Fruit fly (Drosophila melanogaster) whole organism, embryonic: ENCODE measurements around the gene CG12347.

Experiments used
- Ada2b ChIP-seq: fragments of 200-800 bp; sonication (Bioruptor generic); IDR thresholded peaks from 2 replicates; pipeline ENCODE4 v1.3.6; 2022; ENCODE audit warnings: missing biosample characterization, missing genetic modification characterization
- Atf6 ChIP-seq: fragments of 200-800 bp; sonication (Bioruptor generic); IDR thresholded peaks from 2 replicates; pipeline ENCODE4 v1.3.6; 2022; ENCODE audit warnings: missing biosample characterization, missing genetic modification characterization
- Bdp1 ChIP-seq: fragments of 200-800 bp; sonication (Bioruptor generic); optimal IDR thresholded peaks from 3 replicates; lab custom pipeline; 2016; ENCODE audit warnings: missing biosample characterization, missing genetic modification characterization
- C15 ChIP-seq: fragments of 200-800 bp; sonication (Bioruptor generic); IDR thresholded peaks from 3 replicates; pipeline ENCODE4 v1.3.6; 2022; ENCODE audit warnings: missing biosample characterization, missing genetic modification characterization
- CG1024 ChIP-seq: fragments of 200-800 bp; sonication (Bioruptor generic); IDR thresholded peaks from 2 replicates; pipeline ENCODE4 v1.3.6; 2022; ENCODE audit warnings: missing biosample characterization, missing genetic modification characterization
- CG10979 ChIP-seq: fragments of 200-800 bp; sonication (Bioruptor generic); optimal IDR thresholded peaks from 2 replicates; lab custom pipeline; 2018; ENCODE audit warnings: missing biosample characterization, mild to moderate bottlenecking, missing genetic modification characterization, moderate library complexity
- CG11093 ChIP-seq: fragments of 200-800 bp; sonication (Bioruptor generic); IDR thresholded peaks from 3 replicates; pipeline ENCODE4 v1.3.6; 2022; ENCODE audit warnings: missing biosample characterization, missing genetic modification characterization
- CG11504 ChIP-seq: fragments of 200-800 bp; sonication (Bioruptor generic); optimal IDR thresholded peaks from 3 replicates; lab custom pipeline; 2019; ENCODE audit warnings: missing biosample characterization, mild to moderate bottlenecking, missing genetic modification characterization, moderate library complexity
- CG13624 ChIP-seq: fragments of 200-800 bp; sonication (Bioruptor generic); optimal IDR thresholded peaks from 2 replicates; lab custom pipeline; 2016; ENCODE audit warnings: missing biosample characterization, missing genetic modification characterization
- CG17186 ChIP-seq: fragments of 200-800 bp; sonication (Bioruptor generic); optimal IDR thresholded peaks from 3 replicates; lab custom pipeline; 2017; ENCODE audit warnings: missing biosample characterization, missing genetic modification reagents, missing genetic modification characterization
- CG17802 ChIP-seq: fragments of 200-800 bp; sonication (Bioruptor generic); optimal IDR thresholded peaks from 2 replicates; lab custom pipeline; 2018; ENCODE audit warnings: missing biosample characterization, mild to moderate bottlenecking, missing genetic modification characterization, moderate library complexity
- CG18599 ChIP-seq: fragments of 200-800 bp; sonication (Bioruptor generic); optimal IDR thresholded peaks from 3 replicates; lab custom pipeline; 2017; ENCODE audit warnings: missing biosample characterization, missing genetic modification characterization, mild to moderate bottlenecking, moderate library complexity, missing genetic modification reagents
- CG3065 ChIP-seq: fragments of 200-800 bp; sonication (Bioruptor generic); optimal IDR thresholded peaks from 2 replicates; lab custom pipeline; 2016; ENCODE audit warnings: missing biosample characterization, missing genetic modification characterization
- CG32772 ChIP-seq: fragments of 200-800 bp; sonication (Bioruptor generic); IDR thresholded peaks from 2 replicates; pipeline ENCODE4 v1.3.6; 2022; ENCODE audit warnings: missing biosample characterization, missing genetic modification characterization
- CG33557 ChIP-seq: fragments of 200-800 bp; sonication (Bioruptor generic); optimal IDR thresholded peaks from 2 replicates; lab custom pipeline; 2019; ENCODE audit warnings: missing biosample characterization, mild to moderate bottlenecking, missing genetic modification characterization, moderate library complexity
- CG3407 ChIP-seq: fragments of 200-800 bp; sonication (Bioruptor generic); optimal IDR thresholded peaks from 2 replicates; lab custom pipeline; 2018; ENCODE audit warnings: missing biosample characterization, mild to moderate bottlenecking, missing genetic modification characterization
- CG8359 ChIP-seq: fragments of 200-800 bp; sonication (Bioruptor generic); optimal IDR thresholded peaks from 2 replicates; lab custom pipeline; 2017; ENCODE audit warnings: missing biosample characterization, mild to moderate bottlenecking, missing genetic modification characterization, borderline replicate concordance
- CG9215 ChIP-seq: fragments of 200-800 bp; sonication (Bioruptor generic); IDR thresholded peaks from 2 replicates; pipeline ENCODE4 v1.3.6; 2022; ENCODE audit warnings: missing biosample characterization, missing genetic modification characterization
- CG9609 ChIP-seq: fragments of 200-800 bp; sonication (Bioruptor generic); optimal IDR thresholded peaks from 3 replicates; lab custom pipeline; 2016; ENCODE audit warnings: missing biosample characterization, missing genetic modification characterization
- CG9797 ChIP-seq: fragments of 200-800 bp; sonication (Bioruptor generic); optimal IDR thresholded peaks from 3 replicates; lab custom pipeline; 2018; ENCODE audit warnings: missing biosample characterization, mild to moderate bottlenecking, missing genetic modification characterization
- CG9876 ChIP-seq: fragments of 200-800 bp; sonication (Bioruptor generic); optimal IDR thresholded peaks from 2 replicates; lab custom pipeline; 2016; ENCODE audit warnings: missing biosample characterization, missing genetic modification characterization
- Camta ChIP-seq: fragments of 200-800 bp; sonication (Bioruptor generic); optimal IDR thresholded peaks from 2 replicates; lab custom pipeline; 2016; ENCODE audit warnings: missing biosample characterization, missing genetic modification characterization
- CkIIα-i1 ChIP-seq: fragments of 200-800 bp; sonication (Bioruptor generic); IDR thresholded peaks from 2 replicates; pipeline ENCODE4 v1.3.6; 2022; ENCODE audit warnings: missing biosample characterization, missing genetic modification characterization
- Dbx ChIP-seq: fragments of 200-800 bp; sonication (Bioruptor generic); IDR thresholded peaks from 3 replicates; pipeline ENCODE4 v1.3.6; 2022; ENCODE audit warnings: missing biosample characterization, missing genetic modification characterization
- Deaf1 ChIP-seq: fragments of 200-800 bp; optimal IDR thresholded peaks from 3 replicates; lab custom pipeline; 2019; ENCODE audit warnings: missing biosample characterization, mild to moderate bottlenecking, missing genetic modification characterization, moderate library complexity
- Dek ChIP-seq: fragments of 200-800 bp; sonication (Bioruptor generic); optimal IDR thresholded peaks from 3 replicates; lab custom pipeline; 2019; ENCODE audit warnings: missing biosample characterization, mild to moderate bottlenecking, missing genetic modification characterization, moderate library complexity
- Dfd ChIP-seq, 2 experiments: fragments of >200 bp; optimal IDR thresholded peaks; 2 replicates each; lab custom pipeline; 2017; ENCODE audit warnings: missing biosample characterization in 2 of 2, missing genetic modification characterization in 2 of 2
- Dip2 ChIP-seq: fragments of 200-800 bp; sonication (Bioruptor generic); IDR thresholded peaks from 2 replicates; pipeline ENCODE4 v1.3.6; 2022; ENCODE audit warnings: missing biosample characterization, missing genetic modification characterization
- E2f2 ChIP-seq: fragments of 200-800 bp; sonication (Bioruptor generic); IDR thresholded peaks from 2 replicates; pipeline ENCODE4 v1.3.6; 2022; ENCODE audit warnings: missing biosample characterization, missing genetic modification characterization
- Hmr ChIP-seq: fragments of 200-800 bp; sonication (Bioruptor generic); optimal IDR thresholded peaks from 3 replicates; lab custom pipeline; 2017; ENCODE audit warnings: mild to moderate bottlenecking, missing biosample characterization, missing genetic modification reagents, missing genetic modification characterization
- Med ChIP-seq: fragments of 200-800 bp; sonication (Bioruptor generic); peaks from one replicate; lab custom pipeline; 2016; ENCODE audit warnings: missing biosample characterization, missing genetic modification characterization, mild to moderate bottlenecking, inconsistent platforms, moderate library complexity
- Meics ChIP-seq: fragments of 200-800 bp; sonication (Bioruptor generic); optimal IDR thresholded peaks from 2 replicates; lab custom pipeline; 2017; ENCODE audit warnings: missing biosample characterization, mild to moderate bottlenecking, missing genetic modification characterization
- NFAT ChIP-seq: fragments of 200-800 bp; sonication (Bioruptor generic); IDR thresholded peaks from 2 replicates; pipeline ENCODE4 v1.3.6; 2022; ENCODE audit warnings: missing biosample characterization, missing genetic modification characterization
- Ravus ChIP-seq: fragments of 200-800 bp; sonication (Bioruptor generic); IDR thresholded peaks from 2 replicates; pipeline ENCODE4 v1.3.6; 2022; ENCODE audit warnings: missing biosample characterization, missing genetic modification characterization
- Sox100B ChIP-seq: fragments of 200-800 bp; sonication (Bioruptor generic); optimal IDR thresholded peaks from 3 replicates; lab custom pipeline; 2018; ENCODE audit warnings: missing biosample characterization, mild to moderate bottlenecking, missing genetic modification characterization
- chinmo ChIP-seq: fragments of 200-800 bp; sonication (Bioruptor generic); IDR thresholded peaks from 4 replicates; pipeline ENCODE4 v1.3.6; 2022; ENCODE audit warnings: missing biosample characterization, missing genetic modification characterization; ENCODE audit not compliant: partially characterized antibody
- exex ChIP-seq: fragments of 200-800 bp; sonication (Bioruptor generic); optimal IDR thresholded peaks from 4 replicates; lab custom pipeline; 2018; ENCODE audit warnings: missing biosample characterization, mild to moderate bottlenecking, missing genetic modification characterization, moderate library complexity
- fd96Cb ChIP-seq: fragments of 200-800 bp; sonication (Bioruptor generic); optimal IDR thresholded peaks from 2 replicates; lab custom pipeline; 2018; ENCODE audit warnings: missing biosample characterization, mild to moderate bottlenecking, missing genetic modification characterization, moderate library complexity
- gsb-n ChIP-seq: fragments of 200-800 bp; sonication (Bioruptor generic); optimal IDR thresholded peaks from 3 replicates; lab custom pipeline; 2018; ENCODE audit warnings: missing biosample characterization, mild to moderate bottlenecking, missing genetic modification characterization
- ham ChIP-seq: fragments of 200-800 bp; sonication (Bioruptor generic); IDR thresholded peaks from 2 replicates; pipeline ENCODE4 v1.3.6; 2022; ENCODE audit warnings: missing biosample characterization, missing genetic modification characterization
- ken ChIP-seq: fragments of 200-800 bp; sonication (Bioruptor generic); IDR thresholded peaks from 3 replicates; pipeline ENCODE4 v1.3.6; 2022; ENCODE audit warnings: missing biosample characterization, missing genetic modification characterization
- mirr ChIP-seq: fragments of 200-800 bp; sonication (Bioruptor generic); optimal IDR thresholded peaks from 3 replicates; lab custom pipeline; 2018; ENCODE audit warnings: missing biosample characterization, mild to moderate bottlenecking, missing genetic modification characterization
- mld ChIP-seq: fragments of 200-800 bp; sonication (Bioruptor generic); IDR thresholded peaks from 3 replicates; pipeline ENCODE4 v1.3.6; 2022; ENCODE audit warnings: missing biosample characterization, missing genetic modification characterization; ENCODE audit not compliant: partially characterized antibody
- pho ChIP-seq: fragments of 200-800 bp; sonication (Bioruptor generic); optimal IDR thresholded peaks from 2 replicates; lab custom pipeline; 2016; ENCODE audit warnings: missing biosample characterization, missing genetic modification characterization
- sc ChIP-seq, 3 experiments: fragments of >200 bp in 2 of 3; fragments of 200-800 bp in 1 of 3; sonication (Bioruptor generic) in 1 of 3; optimal IDR thresholded peaks; 2 replicates in 2 of 3; 3 replicates in 1 of 3; lab custom pipeline; 2017; ENCODE audit warnings: mild to moderate bottlenecking in 1 of 3, missing biosample characterization in 1 of 3, missing genetic modification characterization in 1 of 3, missing genetic modification reagents in 1 of 3
- sima ChIP-seq: fragments of 200-800 bp; sonication (Bioruptor generic); optimal IDR thresholded peaks from 2 replicates; lab custom pipeline; 2016; ENCODE audit warnings: missing biosample characterization, missing genetic modification characterization
- sqz ChIP-seq: fragments of 200-800 bp; sonication (Bioruptor generic); optimal IDR thresholded peaks from 3 replicates; lab custom pipeline; 2018; ENCODE audit warnings: missing biosample characterization, mild to moderate bottlenecking, missing genetic modification characterization
- tgo ChIP-seq: fragments of 200-800 bp; sonication (Bioruptor generic); IDR thresholded peaks from 3 replicates; pipeline ENCODE4 v1.3.6; 2022; ENCODE audit warnings: missing biosample characterization, missing genetic modification characterization
- trem ChIP-seq: fragments of 200-800 bp; optimal IDR thresholded peaks from 3 replicates; lab custom pipeline; 2019; ENCODE audit warnings: missing biosample characterization, mild to moderate bottlenecking, missing genetic modification characterization, moderate library complexity
- zen ChIP-seq: fragments of 200-800 bp; sonication (Bioruptor generic); optimal IDR thresholded peaks from 3 replicates; lab custom pipeline; 2018; ENCODE audit warnings: missing biosample characterization, mild to moderate bottlenecking, missing genetic modification characterization, moderate library complexity
- zfh1 ChIP-seq: fragments of 200-800 bp; sonication (Bioruptor generic); IDR thresholded peaks from 3 replicates; pipeline ENCODE4 v1.3.6; 2022; ENCODE audit warnings: missing biosample characterization, missing genetic modification characterization

The CG12347 gene

dm6 chr3R:17946246-17946645, 40.0 kb downstream of the CG12347 start (continued):
- TF ChIP-seq CG18599 (GFP tag; lab: Kevin White, UChicago) (peak; percentile 30), ham (GFP tag; lab: Robert Waterston, UW) (no peak), sc (optimal IDR thresholded peaks at IDR 0.05; lab: Kevin White, UChicago) (no peak), sc (GFP tag; optimal IDR thresholded peaks at IDR 0.05; lab: Kevin White, UChicago) (no peak), gsb-n (tag; lab: Kevin White, UChicago) (peak; percentile 66), Camta (GFP tag; lab: Kevin White, UChicago) (no peak), CG8359 (no peak), CG9876 (no peak), NFAT (no peak), trem (peak; percentile 55), fd96Cb (tag; lab: Kevin White, UChicago) (peak; percentile 67), Hmr (no peak), mirr (GFP tag; lab: Kevin White, UChicago) (no peak), CG3407 (GFP tag; lab: Kevin White, UChicago) (peak; percentile 25), Dbx (GFP tag; lab: Robert Waterston, UW) (0 out of 3 replicates have a peak, but pooled peaks have one; percentile 21), Deaf1 (tag; lab: Kevin White, UChicago) (peak; percentile 18), CG32772 (peak; percentile 41), CG33557 (GFP tag; lab: Kevin White, UChicago) (peak; percentile 71), CG9797 (GFP tag; lab: Kevin White, UChicago) (no peak), Ravus (GFP tag; lab: Robert Waterston, UW) (no peak), CG9215 (GFP tag; lab: Robert Waterston, UW) (no peak), exex (tag; lab: Kevin White, UChicago) (no peak), CG11093 (GFP tag; lab: Robert Waterston, UW) (0 out of 3 replicates have a peak, but pooled peaks have one; percentile 36), C15 (no peak), mld (GFP tag; lab: Robert Waterston, UW) (no peak), CG11504 (tag; lab: Kevin White, UChicago) (peak; percentile 59), E2f2 (no peak; the same call in 1 of the 2 replicates), Dek (no peak), CG17802 (tag; lab: Kevin White, UChicago) (no peak), sqz (GFP tag; lab: Kevin White, UChicago) (no peak), Meics (peak; percentile 3), zfh1 (peak; percentile 81), Sox100B (GFP tag; lab: Kevin White, UChicago) (peak; percentile 12), Ada2b (GFP tag; lab: Robert Waterston, UW) (peak; percentile 41; the same call in 1 of the 2 replicates), CG9609 (GFP tag; lab: Kevin White, UChicago) (peak; percentile 27), CkIIα-i1 (GFP tag; lab: Robert Waterston, UW) (no peak), Dip2 (no peak), CG13624 (peak; percentile 43), Med (GFP tag; lab: Kevin White, UChicago) (peak; percentile 24), chinmo (GFP tag; lab: Robert Waterston, UW) (no peak), CG17186 (no peak), CG3065 (GFP tag; lab: Kevin White, UChicago) (no peak), tgo (GFP tag; lab: Robert Waterston, UW) (peak; percentile 47; the same call in 2 of the 3 replicates), CG1024 (no peak), Bdp1 (GFP tag; lab: Kevin White, UChicago) (no peak), ken (GFP tag; lab: Robert Waterston, UW) (peak; percentile 45; the same call in 1 of the 3 replicates), Atf6 (no peak), zen (tag; lab: Kevin White, UChicago) (peak; percentile 59), pho (GFP tag; lab: Kevin White, UChicago) (no peak), CG10979 (tag; lab: Kevin White, UChicago) (peak; percentile 82), Dfd (GFP tag; optimal IDR thresholded peaks at IDR 0.05; lab: Kevin White, UChicago) (no peak), sima (GFP tag; lab: Kevin White, UChicago) (no peak)
